In the genomic region with DNA sequence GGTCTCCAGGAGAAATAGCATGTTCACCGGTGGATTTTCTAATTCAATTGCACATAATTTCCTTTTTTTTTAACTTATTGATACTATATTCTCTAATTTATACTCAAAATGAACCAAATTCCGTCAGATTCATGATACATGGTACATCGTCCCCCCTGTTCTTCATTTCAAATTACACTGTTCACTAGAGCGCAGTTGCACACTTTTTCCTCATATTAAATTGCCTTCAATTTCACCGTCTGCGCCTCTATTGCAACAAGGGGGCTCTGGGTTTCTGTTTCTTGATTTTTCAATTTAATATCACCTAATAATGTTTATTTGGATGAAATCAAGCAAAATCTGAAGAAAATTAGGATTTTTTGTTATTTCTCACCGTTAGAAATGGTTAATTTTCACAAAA, we compare ENCODE assay signal across 2 worm cellular contexts.
TF ChIP-seq lines count a peak whose summit lies in the region.

No protein-coding gene starts in this region.

TF ChIP-seq in whole organism, L1 larva, 84 proteins besides CTCF, POLR2A, EP300 and RAD21 (continued from another document and continues in another):
- TF ChIP-seq elt-2 (tag; optimal IDR thresholded peaks at IDR 0.05; lab: Kevin White, UChicago) (peak; percentile 1), unc-62 (GFP tag; optimal IDR thresholded peaks at IDR 0.05; lab: Kevin White, UChicago) (no peak), lir-3 (tag; optimal IDR thresholded peaks at IDR 0.05; lab: Kevin White, UChicago; ENCODE audit: poor library complexity) (peak; percentile 34), fkh-4 (tag; optimal IDR thresholded peaks at IDR 0.05; lab: Kevin White, UChicago; ENCODE audit: borderline replicate concordance) (no peak), alr-1 (tag; optimal IDR thresholded peaks at IDR 0.05; lab: Kevin White, UChicago; ENCODE audit: borderline replicate concordance) (no peak), sptf-1 (tag; optimal IDR thresholded peaks at IDR 0.05; lab: Kevin White, UChicago) (no peak), nhr-77 (tag; optimal IDR thresholded peaks at IDR 0.05; lab: Kevin White, UChicago) (no peak), C34B4.2 (tag; optimal IDR thresholded peaks at IDR 0.05; lab: Kevin White, UChicago) (no peak), hpl-2 (GFP tag; optimal IDR thresholded peaks at IDR 0.05; lab: Kevin White, UChicago) (no peak), C16A3.4 (tag; optimal IDR thresholded peaks at IDR 0.05; lab: Kevin White, UChicago) (peak; percentile 71), unc-98 (GFP tag; IDR thresholded peaks at IDR 0.05; lab: Robert Waterston, UW) (no peak), lsy-2 (tag; optimal IDR thresholded peaks at IDR 0.05; lab: Kevin White, UChicago) (peak; percentile 64 to 82), zag-1 (tag; optimal IDR thresholded peaks at IDR 0.05; lab: Kevin White, UChicago) (peak; percentile 14), nhr-28 (tag; optimal IDR thresholded peaks at IDR 0.05; lab: Kevin White, UChicago) (no peak), ceh-8 (GFP tag; optimal IDR thresholded peaks at IDR 0.05; lab: Kevin White, UChicago) (no peak), fkh-10 (GFP tag; optimal IDR thresholded peaks at IDR 0.05; lab: Kevin White, UChicago) (no peak), vab-15 (tag; optimal IDR thresholded peaks at IDR 0.05; lab: Kevin White, UChicago) (peak; percentile 89), blmp-1 (tag; optimal IDR thresholded peaks at IDR 0.05; lab: Kevin White, UChicago) (peak; percentile 42), mdl-1 (tag; optimal IDR thresholded peaks at IDR 0.05; lab: Kevin White, UChicago) (no peak), swsn-7 (tag; optimal IDR thresholded peaks at IDR 0.05; lab: Kevin White, UChicago) (peak; percentile 50), nhr-237 (tag; optimal IDR thresholded peaks at IDR 0.05; lab: Kevin White, UChicago) (no peak), ceh-82 (tag; optimal IDR thresholded peaks at IDR 0.05; lab: Kevin White, UChicago) (peak in 2 of 3 experiments; percentile 2 to 70), isw-1 (GFP tag; IDR thresholded peaks at IDR 0.05; lab: Robert Waterston, UW) (no peak; the same call in 1 of the 2 replicates), nhr-90 (tag; optimal IDR thresholded peaks at IDR 0.05; lab: Kevin White, UChicago; ENCODE audit: poor library complexity) (no peak), aly-2 (tag; optimal IDR thresholded peaks at IDR 0.05; lab: Kevin White, UChicago) (no peak), mef-2 (tag; optimal IDR thresholded peaks at IDR 0.05; lab: Kevin White, UChicago) (no peak), ama-1 (optimal IDR thresholded peaks at IDR 0.05; lab: Kevin White, UChicago) (no peak), ceh-90 (tag; optimal IDR thresholded peaks at IDR 0.05; lab: Kevin White, UChicago) (no peak), C04F5.9 (tag; optimal IDR thresholded peaks at IDR 0.05; lab: Kevin White, UChicago) (no peak), aha-1 (tag; optimal IDR thresholded peaks at IDR 0.05; lab: Kevin White, UChicago) (no peak), efl-3 (GFP tag; optimal IDR thresholded peaks at IDR 0.05; lab: Kevin White, UChicago) (no peak), F16B12.6 (tag; optimal IDR thresholded peaks at IDR 0.05; lab: Kevin White, UChicago) (peak; percentile 60), lin-39 (tag; optimal IDR thresholded peaks at IDR 0.05; lab: Kevin White, UChicago) (no peak), pax-3 (tag; optimal IDR thresholded peaks at IDR 0.05; lab: Kevin White, UChicago) (no peak), unc-130 (tag; optimal IDR thresholded peaks at IDR 0.05; lab: Kevin White, UChicago) (peak; percentile 27), ets-5 (GFP tag; IDR thresholded peaks at IDR 0.05; lab: Robert Waterston, UW) (no peak), nhr-19 (GFP tag; conservative IDR thresholded peaks at IDR 0.05; lab: Robert Waterston, UW) (peak; percentile 15; the same call in 1 of the 2 replicates), Y116A8C.19 (tag; optimal IDR thresholded peaks at IDR 0.05; lab: Kevin White, UChicago; ENCODE audit: borderline replicate concordance) (no peak), sox-4 (tag; optimal IDR thresholded peaks at IDR 0.05; lab: Kevin White, UChicago) (no peak), pqm-1 (tag; optimal IDR thresholded peaks at IDR 0.05; lab: Kevin White, UChicago) (no peak), nhr-47 (tag; optimal IDR thresholded peaks at IDR 0.05; lab: Kevin White, UChicago) (peak; percentile 55), jun-1 (tag; optimal IDR thresholded peaks at IDR 0.05; lab: Kevin White, UChicago) (no peak), elt-3 (tag; optimal IDR thresholded peaks at IDR 0.05; lab: Kevin White, UChicago) (no peak), grh-1 (GFP tag; IDR thresholded peaks at IDR 0.05; lab: Robert Waterston, UW) (no peak), hlh-4 (tag; optimal IDR thresholded peaks at IDR 0.05; lab: Kevin White, UChicago) (no peak), rnt-1 (tag; optimal IDR thresholded peaks at IDR 0.05; lab: Kevin White, UChicago) (peak; percentile 42), nhr-76 (tag; optimal IDR thresholded peaks at IDR 0.05; lab: Kevin White, UChicago) (no peak), dpl-1 (GFP tag; optimal IDR thresholded peaks at IDR 0.05; lab: Kevin White, UChicago) (peak; percentile 32 to 72 (median 60)), skn-1 (tag; optimal IDR thresholded peaks at IDR 0.05; lab: Kevin White, UChicago) (peak; percentile 11), nhr-85 (tag; lab: Kevin White, UChicago) (peak; percentile 71), fos-1 (tag; optimal IDR thresholded peaks at IDR 0.05; lab: Kevin White, UChicago) (no peak), fkh-8 (tag; optimal IDR thresholded peaks at IDR 0.05; lab: Kevin White, UChicago) (peak; percentile 56), irx-1 (tag; optimal IDR thresholded peaks at IDR 0.05; lab: Kevin White, UChicago) (peak; percentile 9), efl-1 (optimal IDR thresholded peaks at IDR 0.05; lab: Kevin White, UChicago) (peak; percentile 65 to 67), efl-1 (GFP tag; optimal IDR thresholded peaks at IDR 0.05 in 1 of 2; lab: Kevin White, UChicago) (peak; percentile 64 to 94), dsc-1 (tag; optimal IDR thresholded peaks at IDR 0.05; lab: Kevin White, UChicago) (peak; percentile 37), snpc-4 (tag; optimal IDR thresholded peaks at IDR 0.05; lab: Kevin White, UChicago) (peak; percentile 16), lin-14 (GFP tag; optimal IDR thresholded peaks at IDR 0.05; lab: Kevin White, UChicago) (peak; percentile 77), xbp-1 (tag; optimal IDR thresholded peaks at IDR 0.05; lab: Kevin White, UChicago) (peak; percentile 44), sup-37 (GFP tag; optimal IDR thresholded peaks at IDR 0.05; lab: Kevin White, UChicago) (no peak), ceh-63 (GFP tag; optimal IDR thresholded peaks at IDR 0.05; lab: Kevin White, UChicago) (no peak), unc-30 (tag; optimal IDR thresholded peaks at IDR 0.05; lab: Kevin White, UChicago) (no peak), lin-35 (GFP tag; optimal IDR thresholded peaks at IDR 0.05; lab: Kevin White, UChicago) (peak; percentile 68 to 72), nhr-20 (tag; optimal IDR thresholded peaks at IDR 0.05; lab: Kevin White, UChicago) (peak; percentile 37), nhr-11 (tag; optimal IDR thresholded peaks at IDR 0.05; lab: Kevin White, UChicago) (no peak)

TF ChIP-seq in whole organism, L3 larva, 47 proteins besides CTCF, POLR2A, EP300 and RAD21 (continued from another document):
- TF ChIP-seq ama-1 (optimal IDR thresholded peaks at IDR 0.05; lab: Kevin White, UChicago), result no peak
- no peak for TF ChIP-seq eor-1 (tag; optimal IDR thresholded peaks at IDR 0.05; lab: Kevin White, UChicago)
